Fruit fly (Drosophila melanogaster): ENCODE results near the gene mtgo.

mtgo gene

DNA sequence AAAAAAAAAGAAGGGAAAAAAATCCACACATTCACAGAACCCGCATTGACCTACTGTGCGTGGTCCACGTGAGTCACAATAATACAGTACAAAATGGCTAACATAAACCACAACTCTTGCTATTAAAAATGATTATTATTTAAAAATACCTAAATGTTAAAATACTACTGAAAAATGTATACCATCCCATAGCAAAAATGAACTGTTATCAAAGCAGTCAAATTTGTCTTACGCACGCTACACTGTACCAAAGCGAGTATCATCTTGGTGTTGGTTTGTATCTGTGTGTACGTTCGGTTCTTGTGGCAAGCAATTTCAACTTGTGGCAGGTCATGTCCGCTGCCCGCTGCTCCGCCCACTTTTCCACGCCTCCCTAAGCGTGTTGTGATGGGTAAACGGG is 44.3 kb upstream of the mtgo start (continued):
- TF ChIP-seq gsb (GFP tag; IDR thresholded peaks at IDR 0.05) = peak; percentile 83
- peak; percentile 57 for TF ChIP-seq vfl (GFP tag; optimal IDR thresholded peaks at IDR 0.05)
- no peak for TF ChIP-seq unc-4 (GFP tag; IDR thresholded peaks at IDR 0.05; ENCODE audit: partially characterized antibody)
- TF ChIP-seq CG7357 (GFP tag; IDR thresholded peaks at IDR 0.05) = peak; percentile 86
- TF ChIP-seq Rx (GFP tag; IDR thresholded peaks at IDR 0.05) = no peak
- peak; percentile 54; the same call in 1 of the 2 replicates for TF ChIP-seq ham (GFP tag; IDR thresholded peaks at IDR 0.05)
- TF ChIP-seq Bteb2 (GFP tag; optimal IDR thresholded peaks at IDR 0.05) = peak; percentile 82
- peak; percentile 96 for TF ChIP-seq kay (GFP tag; optimal IDR thresholded peaks at IDR 0.05)
- no peak for TF ChIP-seq CG16813 (GFP tag; IDR thresholded peaks at IDR 0.05; ENCODE audit: partially characterized antibody)
- peak; percentile 84; the same call in 1 of the 2 replicates for TF ChIP-seq CG5953 (GFP tag; IDR thresholded peaks at IDR 0.05)
- peak; percentile 85 for TF ChIP-seq rib (GFP tag; IDR thresholded peaks at IDR 0.05)
- TF ChIP-seq Ravus (GFP tag; IDR thresholded peaks at IDR 0.05) = peak; percentile 74
- TF ChIP-seq ci (GFP tag; IDR thresholded peaks at IDR 0.05) = peak; percentile 96
- TF ChIP-seq bab2 (GFP tag; optimal IDR thresholded peaks at IDR 0.05) = peak; percentile 87
- TF ChIP-seq TFAM (GFP tag; optimal IDR thresholded peaks at IDR 0.05) = no peak
- TF ChIP-seq CG7987 (GFP tag; optimal IDR thresholded peaks at IDR 0.05) = peak; percentile 72
- TF ChIP-seq CG2129 (GFP tag; IDR thresholded peaks at IDR 0.05; ENCODE audit: partially characterized antibody) = no peak
- TF ChIP-seq CG2889 (GFP tag; IDR thresholded peaks at IDR 0.05) = peak; percentile 87
- peak; percentile 7 for TF ChIP-seq YL-1 (GFP tag; optimal IDR thresholded peaks at IDR 0.05)
- TF ChIP-seq exex (tag; optimal IDR thresholded peaks at IDR 0.05) = peak; percentile 44
- peak; percentile 90 for TF ChIP-seq CG9932 (GFP tag; IDR thresholded peaks at IDR 0.05)
- TF ChIP-seq GATAe (GFP tag; conservative IDR thresholded peaks at IDR 0.05) = 0 out of 2 replicates have a peak, but pooled peaks have one; percentile 27
- TF ChIP-seq Elba2 (GFP tag; optimal IDR thresholded peaks at IDR 0.05) = no peak
- peak; percentile 92 for TF ChIP-seq CG34422 (GFP tag; IDR thresholded peaks at IDR 0.05)
- TF ChIP-seq gce (GFP tag; IDR thresholded peaks at IDR 0.05) = peak; percentile 94
- peak; percentile 87 for TF ChIP-seq CG30431 (GFP tag; optimal IDR thresholded peaks at IDR 0.05)
- TF ChIP-seq cg (GFP tag; optimal IDR thresholded peaks at IDR 0.05) = peak; percentile 69
- TF ChIP-seq CG4617 (GFP tag; optimal IDR thresholded peaks at IDR 0.05; ENCODE audit: borderline replicate concordance) = peak; percentile 64
- peak; percentile 94 for TF ChIP-seq CG32772 (GFP tag; IDR thresholded peaks at IDR 0.05)
- peak; percentile 82 for TF ChIP-seq mam (GFP tag; optimal IDR thresholded peaks at IDR 0.05)
- TF ChIP-seq ac (GFP tag; optimal IDR thresholded peaks at IDR 0.05) = peak; percentile 61
- peak; percentile 73 for TF ChIP-seq ems (GFP tag; optimal IDR thresholded peaks at IDR 0.05)
- TF ChIP-seq wdn (GFP tag; IDR thresholded peaks at IDR 0.05) = peak; percentile 60; the same call in 1 of the 2 replicates
- peak; percentile 86 for TF ChIP-seq CG9215 (GFP tag; IDR thresholded peaks at IDR 0.05)
- TF ChIP-seq CG8290 (GFP tag; optimal IDR thresholded peaks at IDR 0.05) = peak; percentile 72
- TF ChIP-seq CG8290 (tag; optimal IDR thresholded peaks at IDR 0.05) = peak; percentile 50 to 95

DNA sequence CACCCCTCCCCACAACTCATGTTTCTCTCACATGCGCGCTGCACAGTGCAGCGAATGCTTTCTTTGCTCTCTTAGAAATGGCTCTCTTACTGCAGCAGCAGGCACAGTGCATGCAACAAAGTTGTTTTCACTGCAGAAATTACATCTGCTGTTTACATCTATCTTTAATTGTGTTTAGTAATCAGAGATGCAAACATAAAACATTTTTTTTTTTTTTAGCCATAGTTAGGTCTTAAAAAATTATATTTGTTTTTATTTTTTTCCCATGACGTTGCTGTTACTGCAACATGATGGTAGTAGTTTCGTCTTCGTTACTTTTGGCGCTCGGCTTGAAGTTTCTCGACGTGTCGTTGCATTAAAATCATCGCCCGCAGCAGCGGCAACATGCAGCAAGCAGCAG is 43.5 kb upstream of the mtgo start:
- TF ChIP-seq CG3163 (GFP tag; optimal IDR thresholded peaks at IDR 0.05) (peak; percentile 23), CG8388 (GFP tag; optimal IDR thresholded peaks at IDR 0.05) (peak; percentile 80), Drgx (GFP tag; IDR thresholded peaks at IDR 0.05) (peak; percentile 33; the same call in 1 of the 2 replicates), Trl (optimal IDR thresholded peaks at IDR 0.05) (peak in 1 of 2 experiments; percentile 36), Trl (GFP tag; optimal IDR thresholded peaks at IDR 0.05) (no peak), pnt (GFP tag; optimal IDR thresholded peaks at IDR 0.05) (no peak), Bdp1 (GFP tag; optimal IDR thresholded peaks at IDR 0.05) (no peak)

Data from whole organism, embryonic.